Fruit fly (Drosophila melanogaster): ENCODE measurements around the gene EloA.
A peak's percentile ranks its signal among the peaks of the same experiment; 100 is the strongest.

Gene EloA

dm6 chr3R:23293066-23293777 lies 41.9 kb downstream of the EloA start (continued):
- TF ChIP-seq D19B (GFP tag; optimal IDR thresholded peaks at IDR 0.05) = no peak
- no peak for TF ChIP-seq bbx (GFP tag; IDR thresholded peaks at IDR 0.05; ENCODE audit: partially characterized antibody)
- TF ChIP-seq CG4328 (GFP tag; optimal IDR thresholded peaks at IDR 0.05) = no peak
- TF ChIP-seq Asciz (GFP tag; optimal IDR thresholded peaks at IDR 0.05) = peak; percentile 3
- TF ChIP-seq slp2 (GFP tag; optimal IDR thresholded peaks at IDR 0.05) = no peak
- TF ChIP-seq dati (GFP tag; IDR thresholded peaks at IDR 0.05) = no peak
- TF ChIP-seq CG11085 (GFP tag; IDR thresholded peaks at IDR 0.05) = peak; percentile 43; the same call in 1 of the 2 replicates
- TF ChIP-seq Adf1 (GFP tag; IDR thresholded peaks at IDR 0.05) = peak; percentile 70; the same call in 1 of the 2 replicates
- peak; percentile 81 for TF ChIP-seq ci (GFP tag; IDR thresholded peaks at IDR 0.05)
- peak; percentile 70; the same call in 1 of the 2 replicates for TF ChIP-seq ara (GFP tag; IDR thresholded peaks at IDR 0.05)
- no peak for TF ChIP-seq unc-4 (GFP tag; IDR thresholded peaks at IDR 0.05; ENCODE audit: partially characterized antibody)
- TF ChIP-seq usp (GFP tag; optimal IDR thresholded peaks at IDR 0.05) = no peak
- TF ChIP-seq CG10147 (GFP tag; optimal IDR thresholded peaks at IDR 0.05) = no peak
- no peak for TF ChIP-seq gsb (GFP tag; IDR thresholded peaks at IDR 0.05)
- TF ChIP-seq CG11723 (GFP tag; optimal IDR thresholded peaks at IDR 0.05) = no peak
- TF ChIP-seq CG6765 (GFP tag; optimal IDR thresholded peaks at IDR 0.05) = no peak
- TF ChIP-seq Taf1 (GFP tag; IDR thresholded peaks at IDR 0.05) = no peak
- TF ChIP-seq Deaf1 (tag; optimal IDR thresholded peaks at IDR 0.05) = peak; percentile 95
- TF ChIP-seq CG43689 (GFP tag; IDR thresholded peaks at IDR 0.05) = no peak
- peak; percentile 54 for TF ChIP-seq CG15479 (GFP tag; optimal IDR thresholded peaks at IDR 0.05)
- TF ChIP-seq lilli (GFP tag; optimal IDR thresholded peaks at IDR 0.05) = peak; percentile 37
- TF ChIP-seq CG10462 (GFP tag; optimal IDR thresholded peaks at IDR 0.05) = no peak
- TF ChIP-seq CG32767 (GFP tag; IDR thresholded peaks at IDR 0.05) = peak; percentile 55; the same call in 1 of the 2 replicates
- peak; percentile 40 for TF ChIP-seq nmo (GFP tag; optimal IDR thresholded peaks at IDR 0.05)
- no peak for TF ChIP-seq CG2120 (GFP tag; optimal IDR thresholded peaks at IDR 0.05)
- TF ChIP-seq tin (GFP tag; optimal IDR thresholded peaks at IDR 0.05) = peak; percentile 33
- peak; percentile 80 for TF ChIP-seq vvl (GFP tag; IDR thresholded peaks at IDR 0.05)
- TF ChIP-seq CG2889 (GFP tag; IDR thresholded peaks at IDR 0.05) = no peak
- TF ChIP-seq onecut (GFP tag; IDR thresholded peaks at IDR 0.05) = no peak
- TF ChIP-seq CG3847 (GFP tag; IDR thresholded peaks at IDR 0.05) = peak; percentile 38
- TF ChIP-seq CG32772 (GFP tag; IDR thresholded peaks at IDR 0.05) = no peak; the same call in 1 of the 2 replicates
- TF ChIP-seq row (GFP tag; IDR thresholded peaks at IDR 0.05) = peak; percentile 75
- peak; percentile 63 for TF ChIP-seq Ptx1 (GFP tag; IDR thresholded peaks at IDR 0.05)
- no peak for TF ChIP-seq nerfin-2 (GFP tag; IDR thresholded peaks at IDR 0.05; ENCODE audit: partially characterized antibody)
- TF ChIP-seq Doc3 (GFP tag; IDR thresholded peaks at IDR 0.05; ENCODE audit: partially characterized antibody) = no peak
- no peak for TF ChIP-seq ac (GFP tag; optimal IDR thresholded peaks at IDR 0.05)
- TF ChIP-seq Dbx (GFP tag; IDR thresholded peaks at IDR 0.05) = no peak; the same call in 2 of the 3 replicates
- TF ChIP-seq Side (GFP tag; optimal IDR thresholded peaks at IDR 0.05) = no peak
- no peak for TF ChIP-seq odd (GFP tag; optimal IDR thresholded peaks at IDR 0.05)
- peak; percentile 38; the same call in 1 of the 2 replicates for TF ChIP-seq CG11247 (GFP tag; IDR thresholded peaks at IDR 0.05)
- no peak for TF ChIP-seq Hr39 (optimal IDR thresholded peaks at IDR 0.05)
- no peak for TF ChIP-seq abd-A (tag; optimal IDR thresholded peaks at IDR 0.05)
- TF ChIP-seq H15 (GFP tag; IDR thresholded peaks at IDR 0.05) = peak; percentile 56; the same call in 2 of the 3 replicates
- no peak for TF ChIP-seq CG15073 (GFP tag; optimal IDR thresholded peaks at IDR 0.05)
- no peak for TF ChIP-seq emc (GFP tag; optimal IDR thresholded peaks at IDR 0.05)
- TF ChIP-seq CG9797 (GFP tag; optimal IDR thresholded peaks at IDR 0.05) = no peak
- peak; percentile 47 for TF ChIP-seq gcm (GFP tag; optimal IDR thresholded peaks at IDR 0.05)
- peak; percentile 35 to 59 for TF ChIP-seq Trl (optimal IDR thresholded peaks at IDR 0.05)
- TF ChIP-seq Trl (GFP tag; optimal IDR thresholded peaks at IDR 0.05) = no peak
- TF ChIP-seq CG5180 (GFP tag; optimal IDR thresholded peaks at IDR 0.05) = no peak
- no peak for TF ChIP-seq NC2α (GFP tag; optimal IDR thresholded peaks at IDR 0.05)
